Worm (Caenorhabditis elegans) whole organism, L1 larva: ENCODE results near the gene F49E12.7.

ENCODE experiments used
- aly-2 ChIP-seq: fragments of 150-350 bp; optimal IDR thresholded peaks from 2 replicates; lab custom pipeline; 2014; ENCODE audit warnings: missing biosample characterization, missing genetic modification characterization
- ama-1 ChIP-seq: fragments of 150-350 bp; optimal IDR thresholded peaks from 2 replicates; lab custom pipeline; 2014
- ceh-8 ChIP-seq: fragments of 200-800 bp; sonication (Bioruptor generic); optimal IDR thresholded peaks from 2 replicates; lab custom pipeline; 2018; ENCODE audit warnings: mild to moderate bottlenecking, missing genetic modification characterization, moderate library complexity, missing compliant biosample characterization
- egl-27 ChIP-seq, 2 experiments: fragments of 150-350 bp in 1 of 2; sonication (generic microtip); optimal IDR thresholded peaks; 3 replicates each; lab custom pipeline; 2017 to 2018; ENCODE audit warnings: missing biosample characterization in 2 of 2, missing genetic modification characterization in 2 of 2, missing genetic modification reagents in 2 of 2
- elt-3 ChIP-seq, 6 experiments: fragments of 150-350 bp in 1 of 6; sonication (generic microtip); optimal IDR thresholded peaks; 2 replicates each; lab custom pipeline; 2017 to 2018; ENCODE audit warnings: missing biosample characterization in 6 of 6, missing genetic modification characterization in 6 of 6, inconsistent platforms in 1 of 6
- lin-13 ChIP-seq: fragments of 150-350 bp; optimal IDR thresholded peaks from 2 replicates; lab custom pipeline; 2014; ENCODE audit warnings: missing biosample characterization, missing genetic modification reagents, missing genetic modification characterization
- nhr-77 ChIP-seq: fragments of 150-350 bp; optimal IDR thresholded peaks from 2 replicates; lab custom pipeline; 2014; ENCODE audit warnings: missing biosample characterization, missing genetic modification characterization
- unc-62 ChIP-seq: fragments of 150-350 bp; optimal IDR thresholded peaks from 2 replicates; lab custom pipeline; 2014; ENCODE audit warnings: missing biosample characterization, missing genetic modification reagents, missing genetic modification characterization
- ztf-4 ChIP-seq: fragments of 150-350 bp; optimal IDR thresholded peaks from 2 replicates; lab custom pipeline; 2014; ENCODE audit warnings: missing biosample characterization, missing genetic modification characterization

- TF ChIP-seq lin-13 (GFP tag; lab: Kevin White, UChicago) = no peak
- TF ChIP-seq aly-2 (tag; lab: Kevin White, UChicago) = no peak
- no peak for TF ChIP-seq ztf-4
- no peak for TF ChIP-seq nhr-77
- TF ChIP-seq elt-3 (tag; optimal IDR thresholded peaks at IDR 0.05; lab: Kevin White, UChicago) = no peak
- no peak for TF ChIP-seq ceh-8
- TF ChIP-seq egl-27 (tag; optimal IDR thresholded peaks at IDR 0.05; lab: Kevin White, UChicago) = no peak
- TF ChIP-seq unc-62 (GFP tag; lab: Kevin White, UChicago) = no peak
- no peak for TF ChIP-seq ama-1 (lab: Kevin White, UChicago)
Measured at ce11 chrII:8444007-8444406, 48.1 kb upstream of the F49E12.7 start, which contains the start of gene evl-20.
